Fruit fly (Drosophila melanogaster): ENCODE measurements around the gene CG5888.

Gene CG5888

DNA sequence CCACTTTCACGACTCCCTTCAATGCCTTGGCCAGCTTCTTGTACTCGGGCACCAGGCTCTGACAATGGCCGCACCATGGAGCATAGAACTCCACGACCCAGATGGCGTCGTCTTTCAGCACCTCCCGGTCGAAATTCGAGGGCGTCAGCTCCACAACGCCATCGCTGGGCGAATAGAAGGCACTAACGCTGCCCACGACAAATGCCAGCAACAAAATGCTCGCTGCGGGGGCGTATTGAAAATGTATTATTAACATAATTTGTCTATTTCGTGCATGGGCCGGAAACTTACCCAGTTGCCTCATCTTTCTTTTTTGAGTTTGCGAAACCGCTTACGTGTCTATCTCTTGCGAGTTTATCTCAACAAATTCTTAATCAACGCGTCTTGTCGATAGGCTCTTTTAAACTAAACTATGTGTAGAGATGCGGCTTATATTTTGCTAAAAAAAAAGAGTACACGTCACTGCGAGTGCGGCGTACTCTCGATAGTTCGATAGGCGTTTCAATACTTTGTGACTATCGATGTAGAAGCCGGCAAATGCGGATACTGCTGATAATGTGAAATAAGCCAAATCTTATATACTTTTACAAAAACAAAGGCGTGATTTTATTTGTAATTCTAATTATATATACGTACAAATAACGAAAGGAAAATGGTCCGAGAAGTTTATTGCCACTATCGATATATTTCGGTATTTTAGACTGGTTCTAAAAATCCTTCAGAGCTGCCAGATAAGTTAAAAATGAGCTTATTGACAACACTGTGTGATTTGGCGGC, 91.8 kb downstream of the CG5888 start, which contains the start of gene CaBP1 (continued):
- TF ChIP-seq CG1024 (GFP tag; IDR thresholded peaks at IDR 0.05), result no peak
- peak; percentile 89 for TF ChIP-seq inv (GFP tag; IDR thresholded peaks at IDR 0.05; ENCODE audit: partially characterized antibody)
- no peak for TF ChIP-seq tin (GFP tag; optimal IDR thresholded peaks at IDR 0.05)
- no peak for TF ChIP-seq CG32772 (GFP tag; IDR thresholded peaks at IDR 0.05)
- TF ChIP-seq Abd-B (GFP tag; optimal IDR thresholded peaks at IDR 0.05), result peak; percentile 36
- peak; percentile 31 for TF ChIP-seq CG17829 (tag; optimal IDR thresholded peaks at IDR 0.05)
- TF ChIP-seq tll (GFP tag; optimal IDR thresholded peaks at IDR 0.05), result no peak
- TF ChIP-seq fd102C (GFP tag; optimal IDR thresholded peaks at IDR 0.05), result no peak
- peak; percentile 39 for TF ChIP-seq CG3847 (GFP tag; IDR thresholded peaks at IDR 0.05)
- no peak for TF ChIP-seq CG9609 (GFP tag; optimal IDR thresholded peaks at IDR 0.05)
- TF ChIP-seq CG13287 (GFP tag; IDR thresholded peaks at IDR 0.05; ENCODE audit: partially characterized antibody), result peak; percentile 99
- peak; percentile 93; the same call in 2 of the 3 replicates for TF ChIP-seq Opbp (GFP tag; IDR thresholded peaks at IDR 0.05; ENCODE audit: partially characterized antibody)
- TF ChIP-seq gce (GFP tag; IDR thresholded peaks at IDR 0.05), result no peak
- TF ChIP-seq CG12769 (tag; optimal IDR thresholded peaks at IDR 0.05), result peak; percentile 8
- TF ChIP-seq CG5245 (GFP tag; optimal IDR thresholded peaks at IDR 0.05), result no peak
- no peak for TF ChIP-seq MBD-R2 (GFP tag; IDR thresholded peaks at IDR 0.05)
- TF ChIP-seq nerfin-2 (GFP tag; IDR thresholded peaks at IDR 0.05; ENCODE audit: partially characterized antibody), result peak; percentile 84
- no peak for TF ChIP-seq Antp (GFP tag; optimal IDR thresholded peaks at IDR 0.05)
- peak; percentile 98 for TF ChIP-seq CG34224 (GFP tag; IDR thresholded peaks at IDR 0.05; ENCODE audit: partially characterized antibody)
- TF ChIP-seq gcm2 (GFP tag; optimal IDR thresholded peaks at IDR 0.05), result no peak
- TF ChIP-seq E2f1 (GFP tag; IDR thresholded peaks at IDR 0.05), result no peak
- TF ChIP-seq odd (GFP tag; optimal IDR thresholded peaks at IDR 0.05), result no peak
- TF ChIP-seq CG10147 (GFP tag; optimal IDR thresholded peaks at IDR 0.05), result peak; percentile 19
- peak; percentile 72 for TF ChIP-seq Sin3A (optimal IDR thresholded peaks at IDR 0.05)
- no peak for TF ChIP-seq CG7745 (tag; optimal IDR thresholded peaks at IDR 0.05)
- TF ChIP-seq CG18619 (GFP tag; optimal IDR thresholded peaks at IDR 0.05), result no peak
- no peak for TF ChIP-seq z (GFP tag; IDR thresholded peaks at IDR 0.05)
- TF ChIP-seq CG15514 (GFP tag; optimal IDR thresholded peaks at IDR 0.05), result peak; percentile 37
- peak; percentile 97 for TF ChIP-seq CG2129 (GFP tag; IDR thresholded peaks at IDR 0.05; ENCODE audit: partially characterized antibody)
- peak; percentile 24 for TF ChIP-seq CG9797 (GFP tag; optimal IDR thresholded peaks at IDR 0.05)
- TF ChIP-seq Vsx1 (GFP tag; optimal IDR thresholded peaks at IDR 0.05), result no peak
- no peak for TF ChIP-seq sc (optimal IDR thresholded peaks at IDR 0.05)
- TF ChIP-seq sc (GFP tag; optimal IDR thresholded peaks at IDR 0.05), result no peak
- TF ChIP-seq abd-A (tag; optimal IDR thresholded peaks at IDR 0.05), result peak; percentile 21
- TF ChIP-seq Sry-δ (GFP tag; optimal IDR thresholded peaks at IDR 0.05), result peak; percentile 72
- TF ChIP-seq CG31365 (tag; optimal IDR thresholded peaks at IDR 0.05), result no peak
- peak; percentile 27 for TF ChIP-seq Jarid2 (GFP tag; optimal IDR thresholded peaks at IDR 0.05)
- no peak for TF ChIP-seq CG2199 (GFP tag; IDR thresholded peaks at IDR 0.05)
- peak; percentile 21 for TF ChIP-seq CG15601 (tag; optimal IDR thresholded peaks at IDR 0.05)
- TF ChIP-seq CoRest (tag; optimal IDR thresholded peaks at IDR 0.05), result peak; percentile 18
- TF ChIP-seq CG16813 (GFP tag; IDR thresholded peaks at IDR 0.05; ENCODE audit: partially characterized antibody), result peak; percentile 95
- TF ChIP-seq H2.0 (GFP tag; IDR thresholded peaks at IDR 0.05), result no peak
- TF ChIP-seq tap (tag; optimal IDR thresholded peaks at IDR 0.05), result no peak
- peak; percentile 91; the same call in 3 of the 4 replicates for TF ChIP-seq chinmo (GFP tag; IDR thresholded peaks at IDR 0.05; ENCODE audit: partially characterized antibody)
- no peak for TF ChIP-seq schlank (tag; optimal IDR thresholded peaks at IDR 0.05)
- no peak for TF ChIP-seq CG10565 (GFP tag; optimal IDR thresholded peaks at IDR 0.05)
- no peak for TF ChIP-seq mirr (GFP tag; optimal IDR thresholded peaks at IDR 0.05)
- TF ChIP-seq CG12744 (GFP tag; optimal IDR thresholded peaks at IDR 0.05), result no peak
- no peak for TF ChIP-seq CG31441 (GFP tag; IDR thresholded peaks at IDR 0.05)
